Worm (Caenorhabditis elegans): Measurements from ENCODE around the gene droe-8.

droe-8 gene

ce11 chrV:8739136-8739535 is 12.8 kb downstream of the droe-8 start, which contains the start of gene ZC196.2:
TSS of gene ZC196.2 (plus strand) at chrV:8739436.
- no peak for TF ChIP-seq tbx-11 (GFP tag; IDR thresholded peaks at IDR 0.05)
- TF ChIP-seq flt-1 (GFP tag; IDR thresholded peaks at IDR 0.05), result no peak
- no peak for TF ChIP-seq ceh-36 (tag; optimal IDR thresholded peaks at IDR 0.05)

ce11 chrV:8745858-8746257 is 19.5 kb downstream of the droe-8 start, which contains the start of gene B0507.6:
TSS of gene B0507.6 (plus strand) at chrV:8746158.
- TF ChIP-seq tbx-37 (GFP tag; conservative IDR thresholded peaks at IDR 0.05), result no peak
- no peak for TF ChIP-seq B0310.2 (tag; optimal IDR thresholded peaks at IDR 0.05)

ce11 chrV:8753395-8753794 is 27.1 kb downstream of the droe-8 start, which contains the start of gene B0507.5:
TSS of gene B0507.5 (plus strand) at chrV:8753695.
- TF ChIP-seq ceh-36 (tag; optimal IDR thresholded peaks at IDR 0.05) (no peak), pes-1 (GFP tag; IDR thresholded peaks at IDR 0.05) (no peak), hnd-1 (tag; optimal IDR thresholded peaks at IDR 0.05) (no peak), ets-7 (tag; optimal IDR thresholded peaks at IDR 0.05) (no peak), flt-1 (GFP tag; IDR thresholded peaks at IDR 0.05) (no peak), ama-1 (optimal IDR thresholded peaks at IDR 0.05) (no peak), scrt-1 (GFP tag; IDR thresholded peaks at IDR 0.05) (no peak), hmg-4 (GFP tag; optimal IDR thresholded peaks at IDR 0.05) (no peak), sea-1 (GFP tag; conservative IDR thresholded peaks at IDR 0.05) (no peak), tbx-11 (GFP tag; IDR thresholded peaks at IDR 0.05) (no peak), hmbx-1 (tag; optimal IDR thresholded peaks at IDR 0.05) (no peak), B0310.2 (tag; optimal IDR thresholded peaks at IDR 0.05) (no peak), aly-1 (tag; optimal IDR thresholded peaks at IDR 0.05) (no peak), ceh-13 (GFP tag; optimal IDR thresholded peaks at IDR 0.05) (no peak), tra-4 (tag; optimal IDR thresholded peaks at IDR 0.05) (no peak), tbx-37 (GFP tag; conservative IDR thresholded peaks at IDR 0.05) (no peak), F13C5.2 (tag; optimal IDR thresholded peaks at IDR 0.05) (no peak)

- TF ChIP-seq B0310.2 (tag; optimal IDR thresholded peaks at IDR 0.05) (no peak), F13C5.2 (tag; optimal IDR thresholded peaks at IDR 0.05) (no peak), pes-1 (GFP tag; IDR thresholded peaks at IDR 0.05) (no peak), tbx-11 (GFP tag; IDR thresholded peaks at IDR 0.05) (no peak), scrt-1 (GFP tag; IDR thresholded peaks at IDR 0.05) (no peak), flt-1 (GFP tag; IDR thresholded peaks at IDR 0.05) (no peak), ets-7 (tag; optimal IDR thresholded peaks at IDR 0.05) (no peak), tbx-37 (GFP tag; conservative IDR thresholded peaks at IDR 0.05) (no peak)
Observed at ce11 chrV:8754670-8755069, 28.3 kb downstream of the droe-8 start, which contains the start of gene B0507.4. TSS of gene B0507.4 (plus strand) at chrV:8754970.

DNA sequence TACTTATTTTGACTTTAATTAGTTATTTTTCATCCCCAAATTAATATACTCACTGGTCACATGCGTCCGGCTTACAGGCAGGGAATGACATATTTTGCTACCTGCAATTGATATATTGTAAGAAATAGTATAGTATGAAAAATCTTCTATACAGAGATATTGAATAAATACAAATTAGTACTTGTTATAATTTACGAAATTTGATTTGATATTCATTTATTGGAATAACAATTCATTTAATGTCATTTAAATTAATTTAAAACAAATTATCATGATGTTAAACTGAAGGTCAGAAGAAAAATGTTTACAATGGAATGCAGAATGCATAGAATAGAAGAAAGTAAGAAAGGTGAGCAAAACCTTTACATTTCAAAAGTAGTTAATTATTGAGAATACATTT is 32.3 kb downstream of the droe-8 start, which contains the start of gene B0507.7:
TSS of gene B0507.7 (minus strand) at position 101 of the 400 bp plus-strand sequence.
- no peak for TF ChIP-seq hmbx-1 (tag; optimal IDR thresholded peaks at IDR 0.05)
- no peak for TF ChIP-seq hnd-1 (tag; optimal IDR thresholded peaks at IDR 0.05)
- TF ChIP-seq ceh-36 (tag; optimal IDR thresholded peaks at IDR 0.05), result no peak
- no peak for TF ChIP-seq flt-1 (GFP tag; IDR thresholded peaks at IDR 0.05)
- no peak for TF ChIP-seq tbx-11 (GFP tag; IDR thresholded peaks at IDR 0.05)
- no peak for TF ChIP-seq tra-4 (tag; optimal IDR thresholded peaks at IDR 0.05)
- no peak for TF ChIP-seq pes-1 (GFP tag; IDR thresholded peaks at IDR 0.05)
- no peak for TF ChIP-seq B0310.2 (tag; optimal IDR thresholded peaks at IDR 0.05)
- TF ChIP-seq hmg-4 (GFP tag; optimal IDR thresholded peaks at IDR 0.05), result no peak
- TF ChIP-seq scrt-1 (GFP tag; IDR thresholded peaks at IDR 0.05), result no peak
- no peak for TF ChIP-seq F13C5.2 (tag; optimal IDR thresholded peaks at IDR 0.05)
- no peak for TF ChIP-seq ets-7 (tag; optimal IDR thresholded peaks at IDR 0.05)
- no peak for TF ChIP-seq ama-1 (optimal IDR thresholded peaks at IDR 0.05)
- TF ChIP-seq ceh-13 (GFP tag; optimal IDR thresholded peaks at IDR 0.05), result no peak
- TF ChIP-seq aly-1 (tag; optimal IDR thresholded peaks at IDR 0.05), result no peak

DNA sequence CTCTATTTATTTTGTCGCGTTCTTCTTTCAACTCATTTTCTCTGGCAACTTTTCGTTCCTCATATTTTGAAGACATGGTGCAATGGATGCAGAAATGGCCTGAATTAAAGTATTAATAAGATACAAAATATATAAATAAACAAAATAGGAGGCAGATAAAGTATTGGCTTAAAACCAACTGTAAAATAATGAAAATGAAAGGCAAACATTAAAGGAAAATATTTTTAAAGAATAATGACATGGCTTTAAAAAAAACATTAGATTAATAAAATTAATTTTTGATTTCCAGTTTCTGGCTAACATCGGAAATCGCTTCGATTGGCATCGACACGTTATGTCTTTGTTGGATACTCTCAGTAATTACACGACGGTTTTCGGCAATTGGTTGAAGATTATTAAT is 34.1 kb downstream of the droe-8 start, which contains the start of gene ddn-1:
TSS of gene ddn-1 (minus strand) at position 101 of the 400 bp plus-strand sequence.
- TF ChIP-seq ama-1 (optimal IDR thresholded peaks at IDR 0.05) (no peak), hmbx-1 (tag; optimal IDR thresholded peaks at IDR 0.05) (no peak), aly-1 (tag; optimal IDR thresholded peaks at IDR 0.05) (no peak), B0310.2 (tag; optimal IDR thresholded peaks at IDR 0.05) (no peak), flt-1 (GFP tag; IDR thresholded peaks at IDR 0.05) (no peak), ceh-13 (GFP tag; optimal IDR thresholded peaks at IDR 0.05) (no peak), F13C5.2 (tag; optimal IDR thresholded peaks at IDR 0.05) (no peak), ets-7 (tag; optimal IDR thresholded peaks at IDR 0.05) (no peak), hnd-1 (tag; optimal IDR thresholded peaks at IDR 0.05) (no peak), pes-1 (GFP tag; IDR thresholded peaks at IDR 0.05) (no peak), scrt-1 (GFP tag; IDR thresholded peaks at IDR 0.05) (no peak), tra-4 (tag; optimal IDR thresholded peaks at IDR 0.05) (no peak)

ce11 chrV:8762861-8763260 is 36.5 kb downstream of the droe-8 start, which contains the start of gene B0507.8:
TSS of gene B0507.8 (minus strand) at chrV:8762961.
- TF ChIP-seq sea-1 (GFP tag; conservative IDR thresholded peaks at IDR 0.05), result no peak
- no peak for TF ChIP-seq flt-1 (GFP tag; IDR thresholded peaks at IDR 0.05)
- TF ChIP-seq ama-1 (optimal IDR thresholded peaks at IDR 0.05), result no peak
- TF ChIP-seq hnd-1 (tag; optimal IDR thresholded peaks at IDR 0.05), result no peak
- TF ChIP-seq ets-7 (tag; optimal IDR thresholded peaks at IDR 0.05), result no peak
- TF ChIP-seq tra-4 (tag; optimal IDR thresholded peaks at IDR 0.05), result no peak
- TF ChIP-seq ceh-36 (tag; optimal IDR thresholded peaks at IDR 0.05), result no peak
- TF ChIP-seq B0310.2 (tag; optimal IDR thresholded peaks at IDR 0.05), result no peak
- no peak for TF ChIP-seq scrt-1 (GFP tag; IDR thresholded peaks at IDR 0.05)
- TF ChIP-seq hmbx-1 (tag; optimal IDR thresholded peaks at IDR 0.05), result no peak
- TF ChIP-seq tbx-11 (GFP tag; IDR thresholded peaks at IDR 0.05), result no peak
- TF ChIP-seq hmg-4 (GFP tag; optimal IDR thresholded peaks at IDR 0.05), result no peak
- TF ChIP-seq aly-1 (tag; optimal IDR thresholded peaks at IDR 0.05), result no peak

DNA sequence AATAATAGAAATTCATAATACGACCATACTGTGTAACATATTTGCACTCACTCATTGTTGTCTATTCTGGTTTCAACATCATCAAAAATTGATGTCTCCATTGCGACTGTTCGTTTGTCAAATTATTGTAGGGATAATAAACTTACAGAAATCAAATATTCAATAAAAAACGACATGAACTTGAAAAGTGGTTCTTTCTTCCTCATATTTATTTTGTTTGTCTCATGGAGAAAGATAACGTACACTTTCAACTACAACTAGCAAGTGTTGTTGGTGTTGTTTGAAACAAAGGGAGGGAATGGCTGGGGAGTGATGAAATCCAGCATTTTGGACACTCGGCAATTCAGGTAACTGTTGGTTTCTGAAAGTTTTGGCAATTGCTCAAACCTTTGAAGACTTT is 39.6 kb downstream of the droe-8 start, which contains the start of gene B0507.9:
TSS of gene B0507.9 (minus strand) at position 101 of the 400 bp plus-strand sequence.
- TF ChIP-seq aly-1 (tag; optimal IDR thresholded peaks at IDR 0.05) (no peak), tra-4 (tag; optimal IDR thresholded peaks at IDR 0.05) (no peak), tbx-11 (GFP tag; IDR thresholded peaks at IDR 0.05) (no peak), hmbx-1 (tag; optimal IDR thresholded peaks at IDR 0.05) (no peak), F13C5.2 (tag; optimal IDR thresholded peaks at IDR 0.05) (no peak), ceh-13 (GFP tag; optimal IDR thresholded peaks at IDR 0.05) (no peak), pes-1 (GFP tag; IDR thresholded peaks at IDR 0.05) (no peak), B0310.2 (tag; optimal IDR thresholded peaks at IDR 0.05) (no peak), ceh-36 (tag; optimal IDR thresholded peaks at IDR 0.05) (no peak), hnd-1 (tag; optimal IDR thresholded peaks at IDR 0.05) (no peak)

All from whole organism, early embryonic.